Fruit fly (Drosophila melanogaster) whole organism, embryonic: ENCODE results near the gene CG42404.

Experiments
- Aef1 ChIP-seq: fragments of 200-800 bp; sonication (Bioruptor generic); IDR thresholded peaks from 3 replicates; pipeline ENCODE4 v1.3.6; 2022; ENCODE audit warnings: missing biosample characterization, missing genetic modification characterization
- Awh ChIP-seq: fragments of 200-800 bp; sonication (Bioruptor generic); IDR thresholded peaks from 2 replicates; pipeline ENCODE4, ENCODE4 v1.3.6; 2022; ENCODE audit warnings: missing biosample characterization, missing genetic modification characterization
- C15 ChIP-seq: fragments of 200-800 bp; sonication (Bioruptor generic); IDR thresholded peaks from 3 replicates; pipeline ENCODE4 v1.3.6; 2022; ENCODE audit warnings: missing biosample characterization, missing genetic modification characterization
- CG12071 ChIP-seq: fragments of 200-800 bp; sonication (Bioruptor generic); optimal IDR thresholded peaks from 3 replicates; lab custom pipeline; 2018; ENCODE audit warnings: missing biosample characterization, mild to moderate bottlenecking, missing genetic modification characterization
- CG12744 ChIP-seq: fragments of 200-800 bp; sonication (Bioruptor generic); optimal IDR thresholded peaks from 2 replicates; lab custom pipeline; 2016; ENCODE audit warnings: missing biosample characterization, missing genetic modification characterization
- CG12769 ChIP-seq: fragments of 200-800 bp; sonication (Bioruptor generic); optimal IDR thresholded peaks from 2 replicates; lab custom pipeline; 2019; ENCODE audit warnings: missing biosample characterization, mild to moderate bottlenecking, missing genetic modification characterization, moderate library complexity
- CG14710 ChIP-seq: fragments of 200-800 bp; sonication (Bioruptor generic); optimal IDR thresholded peaks from 3 replicates; lab custom pipeline; 2019; ENCODE audit warnings: missing biosample characterization, mild to moderate bottlenecking, missing genetic modification characterization, moderate library complexity
- CG15011 ChIP-seq: fragments of 200-800 bp; sonication (Bioruptor generic); optimal IDR thresholded peaks from 3 replicates; lab custom pipeline; 2018; ENCODE audit warnings: missing biosample characterization, mild to moderate bottlenecking, missing genetic modification characterization
- CG15696 ChIP-seq: fragments of 200-800 bp; sonication (Bioruptor generic); optimal IDR thresholded peaks from 2 replicates; lab custom pipeline; 2019; ENCODE audit warnings: missing biosample characterization, mild to moderate bottlenecking, missing genetic modification characterization, moderate library complexity
- CG17612 ChIP-seq: fragments of 200-800 bp; sonication (Bioruptor generic); IDR thresholded peaks from 2 replicates; pipeline ENCODE4 v1.3.6; 2022; ENCODE audit warnings: missing biosample characterization, missing genetic modification characterization
- CG18599 ChIP-seq: fragments of 200-800 bp; sonication (Bioruptor generic); optimal IDR thresholded peaks from 3 replicates; lab custom pipeline; 2017; ENCODE audit warnings: missing biosample characterization, missing genetic modification characterization, mild to moderate bottlenecking, moderate library complexity, missing genetic modification reagents
- CG2116 ChIP-seq: fragments of 200-800 bp; sonication (Bioruptor generic); optimal IDR thresholded peaks from 3 replicates; lab custom pipeline; 2018; ENCODE audit warnings: missing biosample characterization, mild to moderate bottlenecking, missing genetic modification characterization
- CG2678 ChIP-seq: fragments of 200-800 bp; sonication (Bioruptor generic); optimal IDR thresholded peaks from 3 replicates; lab custom pipeline; 2019; ENCODE audit warnings: missing biosample characterization, mild to moderate bottlenecking, missing genetic modification characterization, moderate library complexity
- CG32772 ChIP-seq: fragments of 200-800 bp; sonication (Bioruptor generic); IDR thresholded peaks from 2 replicates; pipeline ENCODE4 v1.3.6; 2022; ENCODE audit warnings: missing biosample characterization, missing genetic modification characterization
- CG42726 ChIP-seq: fragments of 200-800 bp; sonication (Bioruptor generic); IDR thresholded peaks from 2 replicates; pipeline ENCODE4 v1.3.6; 2022; ENCODE audit warnings: missing biosample characterization, missing genetic modification characterization; ENCODE audit not compliant: partially characterized antibody
- CG4730 ChIP-seq: fragments of 200-800 bp; sonication (Bioruptor generic); IDR thresholded peaks from 2 replicates; pipeline ENCODE4 v1.3.6; 2022; ENCODE audit warnings: missing biosample characterization, missing genetic modification characterization
- CG8290 ChIP-seq, 3 experiments: fragments of 200-800 bp; sonication (Bioruptor generic); optimal IDR thresholded peaks; 2 replicates each; lab custom pipeline; 2016 to 2019; ENCODE audit warnings: missing biosample characterization in 3 of 3, missing genetic modification characterization in 3 of 3, mild to moderate bottlenecking in 2 of 3, moderate library complexity in 1 of 3
- CG9609 ChIP-seq: fragments of 200-800 bp; sonication (Bioruptor generic); optimal IDR thresholded peaks from 3 replicates; lab custom pipeline; 2016; ENCODE audit warnings: missing biosample characterization, missing genetic modification characterization
- CG9817 ChIP-seq: fragments of 200-800 bp; sonication (Bioruptor generic); optimal IDR thresholded peaks from 2 replicates; lab custom pipeline; 2018; ENCODE audit warnings: missing biosample characterization, mild to moderate bottlenecking, missing genetic modification characterization, moderate library complexity
- CTCF ChIP-seq: fragments of 200-800 bp; sonication (Bioruptor generic); optimal IDR thresholded peaks from 2 replicates; lab custom pipeline; 2017; ENCODE audit warnings: missing biosample characterization, mild to moderate bottlenecking, missing genetic modification characterization, moderate library complexity
- Dbx ChIP-seq: fragments of 200-800 bp; sonication (Bioruptor generic); IDR thresholded peaks from 3 replicates; pipeline ENCODE4 v1.3.6; 2022; ENCODE audit warnings: missing biosample characterization, missing genetic modification characterization
- Dref ChIP-seq: fragments of 200-800 bp; sonication (Bioruptor generic); IDR thresholded peaks from 2 replicates; pipeline ENCODE4 v1.3.6; 2022; ENCODE audit warnings: missing biosample characterization, missing genetic modification characterization
- ERR ChIP-seq: fragments of 200-800 bp; sonication (Bioruptor generic); optimal IDR thresholded peaks from 2 replicates; lab custom pipeline; 2016; ENCODE audit warnings: missing biosample characterization, missing genetic modification characterization
- Jarid2 ChIP-seq: fragments of 200-800 bp; sonication (Bioruptor generic); optimal IDR thresholded peaks from 3 replicates; lab custom pipeline; 2017; ENCODE audit warnings: mild to moderate bottlenecking, missing biosample characterization, missing genetic modification reagents, missing genetic modification characterization
- Med ChIP-seq: fragments of 200-800 bp; sonication (Bioruptor generic); peaks from one replicate; lab custom pipeline; 2016; ENCODE audit warnings: missing biosample characterization, missing genetic modification characterization, mild to moderate bottlenecking, inconsistent platforms, moderate library complexity
- NC2β ChIP-seq: fragments of 200-800 bp; sonication (Bioruptor generic); optimal IDR thresholded peaks from 2 replicates; lab custom pipeline; 2016; ENCODE audit warnings: missing biosample characterization, missing genetic modification characterization
- Nf-YA ChIP-seq: fragments of 200-800 bp; sonication (Bioruptor generic); IDR thresholded peaks from 2 replicates; pipeline ENCODE4 v1.3.6; 2022; ENCODE audit warnings: missing biosample characterization, missing genetic modification characterization
- PHDP ChIP-seq: fragments of 200-800 bp; sonication (Bioruptor generic); optimal IDR thresholded peaks from 3 replicates; lab custom pipeline; 2018; ENCODE audit warnings: missing biosample characterization, mild to moderate bottlenecking, missing genetic modification characterization, moderate library complexity
- Sry-δ ChIP-seq: fragments of 200-800 bp; sonication (Bioruptor generic); optimal IDR thresholded peaks from 2 replicates; lab custom pipeline; 2016; ENCODE audit warnings: missing biosample characterization, missing genetic modification characterization
- bab2 ChIP-seq: fragments of 200-800 bp; sonication (Bioruptor generic); optimal IDR thresholded peaks from 2 replicates; lab custom pipeline; 2016; ENCODE audit warnings: missing biosample characterization, missing genetic modification characterization
- bbx ChIP-seq: fragments of 200-800 bp; sonication (Bioruptor generic); IDR thresholded peaks from 2 replicates; pipeline ENCODE4 v1.3.6; 2022; ENCODE audit warnings: missing biosample characterization, missing genetic modification characterization; ENCODE audit not compliant: partially characterized antibody
- chinmo ChIP-seq: fragments of 200-800 bp; sonication (Bioruptor generic); IDR thresholded peaks from 4 replicates; pipeline ENCODE4 v1.3.6; 2022; ENCODE audit warnings: missing biosample characterization, missing genetic modification characterization; ENCODE audit not compliant: partially characterized antibody
- eve ChIP-seq, 2 experiments: fragments of >200 bp; optimal IDR thresholded peaks; 2 replicates each; lab custom pipeline; 2017; ENCODE audit warnings: missing biosample characterization in 2 of 2, missing genetic modification characterization in 2 of 2
- fu2 ChIP-seq: fragments of 200-800 bp; sonication (Bioruptor generic); optimal IDR thresholded peaks from 2 replicates; lab custom pipeline; 2016; ENCODE audit warnings: missing biosample characterization, missing genetic modification characterization
- gfzf ChIP-seq: fragments of 200-800 bp; sonication (Bioruptor generic); optimal IDR thresholded peaks from 2 replicates; lab custom pipeline; 2016; ENCODE audit warnings: missing biosample characterization, mild to moderate bottlenecking, missing genetic modification characterization, moderate library complexity
- jumu ChIP-seq: fragments of 200-800 bp; sonication (Bioruptor generic); optimal IDR thresholded peaks from 3 replicates; lab custom pipeline; 2016; ENCODE audit warnings: missing biosample characterization, missing genetic modification characterization
- kah ChIP-seq: fragments of 200-800 bp; sonication (Bioruptor generic); optimal IDR thresholded peaks from 2 replicates; lab custom pipeline; 2018; ENCODE audit warnings: missing biosample characterization, mild to moderate bottlenecking, missing genetic modification characterization
- lola ChIP-seq, 3 experiments: fragments of >200 bp in 2 of 3; fragments of 200-800 bp in 1 of 3; sonication (Bioruptor generic) in 1 of 3; optimal IDR thresholded peaks; 2 replicates each; lab custom pipeline; 2017 to 2019; ENCODE audit warnings: missing biosample characterization in 3 of 3, missing genetic modification characterization in 3 of 3, mild to moderate bottlenecking in 1 of 3, moderate library complexity in 1 of 3
- luna ChIP-seq: fragments of 200-800 bp; sonication (Bioruptor generic); optimal IDR thresholded peaks from 2 replicates; lab custom pipeline; 2016; ENCODE audit warnings: missing biosample characterization, missing genetic modification characterization
- mam ChIP-seq: fragments of 200-800 bp; sonication (Bioruptor generic); optimal IDR thresholded peaks from 3 replicates; lab custom pipeline; 2016; ENCODE audit warnings: missing biosample characterization, missing genetic modification characterization
- nmo ChIP-seq: fragments of 200-800 bp; sonication (Bioruptor generic); optimal IDR thresholded peaks from 2 replicates; lab custom pipeline; 2018; ENCODE audit warnings: missing biosample characterization, mild to moderate bottlenecking, missing genetic modification characterization, moderate library complexity
- schlank ChIP-seq: fragments of 200-800 bp; sonication (Bioruptor generic); optimal IDR thresholded peaks from 2 replicates; lab custom pipeline; 2018; ENCODE audit warnings: missing biosample characterization, mild to moderate bottlenecking, missing genetic modification characterization
- sd ChIP-seq: fragments of 200-800 bp; sonication (Bioruptor generic); optimal IDR thresholded peaks from 3 replicates; lab custom pipeline; 2018; ENCODE audit warnings: missing biosample characterization, mild to moderate bottlenecking, missing genetic modification characterization, moderate library complexity
- sens-2 ChIP-seq: fragments of 200-800 bp; sonication (Bioruptor generic); IDR thresholded peaks from 2 replicates; pipeline ENCODE4 v1.3.6; 2022; ENCODE audit warnings: missing biosample characterization, missing genetic modification characterization
- twi ChIP-seq: fragments of 200-800 bp; optimal IDR thresholded peaks from 2 replicates; lab custom pipeline; 2019; ENCODE audit warnings: missing biosample characterization, mild to moderate bottlenecking, missing genetic modification characterization, moderate library complexity
- vnd ChIP-seq: fragments of 200-800 bp; sonication (Bioruptor generic); IDR thresholded peaks from 3 replicates; pipeline ENCODE4 v1.3.6; 2022; ENCODE audit warnings: missing biosample characterization, missing genetic modification characterization; ENCODE audit not compliant: partially characterized antibody

Gene CG42404

DNA sequence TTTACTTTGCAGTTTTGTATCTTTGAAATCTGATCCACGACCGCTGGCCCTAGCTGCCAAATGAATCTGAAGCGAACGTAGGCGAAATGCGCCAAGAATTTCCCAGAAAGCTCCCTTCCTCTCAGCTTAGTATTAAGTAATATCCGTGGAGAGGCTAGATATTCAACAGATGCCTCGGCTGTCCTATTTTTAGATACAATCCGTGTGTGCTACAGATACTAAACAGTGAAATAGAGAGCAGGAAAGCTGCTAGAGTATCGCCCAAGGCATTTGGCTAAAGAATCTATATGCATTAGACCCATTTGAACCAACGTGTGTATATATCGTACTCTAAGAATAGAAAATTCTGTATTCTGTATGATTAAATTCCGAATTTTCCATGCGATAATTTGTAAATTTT, 32.4 kb downstream of the CG42404 start (continued):
- TF ChIP-seq CG4730 (GFP tag; lab: Robert Waterston, UW) (no peak), bbx (GFP tag; lab: Robert Waterston, UW) (no peak), schlank (tag; lab: Kevin White, UChicago) (no peak), CG9817 (tag; lab: Kevin White, UChicago) (no peak), kah (GFP tag; lab: Kevin White, UChicago) (peak; percentile 69), Dref (no peak), Med (GFP tag; lab: Kevin White, UChicago) (peak; percentile 23), CG18599 (no peak), fu2 (GFP tag; lab: Kevin White, UChicago) (no peak), jumu (GFP tag; lab: Kevin White, UChicago) (no peak), CG42726 (GFP tag; lab: Robert Waterston, UW) (no peak), CG32772 (0 out of 2 replicates have a peak, but pooled peaks have one; percentile 17), CG15696 (tag; lab: Kevin White, UChicago) (no peak), CG12744 (no peak), luna (GFP tag; lab: Kevin White, UChicago) (no peak), Dbx (no peak), CG12769 (tag; lab: Kevin White, UChicago) (no peak), NC2β (no peak), chinmo (GFP tag; lab: Robert Waterston, UW) (no peak), sd (tag; lab: Kevin White, UChicago) (peak; percentile 57), Aef1 (GFP tag; lab: Robert Waterston, UW) (no peak), bab2 (GFP tag; lab: Kevin White, UChicago) (no peak), PHDP (tag; lab: Kevin White, UChicago) (no peak), Awh (GFP tag; lab: Robert Waterston, UW) (no peak), ERR (GFP tag; lab: Kevin White, UChicago) (no peak)

DNA sequence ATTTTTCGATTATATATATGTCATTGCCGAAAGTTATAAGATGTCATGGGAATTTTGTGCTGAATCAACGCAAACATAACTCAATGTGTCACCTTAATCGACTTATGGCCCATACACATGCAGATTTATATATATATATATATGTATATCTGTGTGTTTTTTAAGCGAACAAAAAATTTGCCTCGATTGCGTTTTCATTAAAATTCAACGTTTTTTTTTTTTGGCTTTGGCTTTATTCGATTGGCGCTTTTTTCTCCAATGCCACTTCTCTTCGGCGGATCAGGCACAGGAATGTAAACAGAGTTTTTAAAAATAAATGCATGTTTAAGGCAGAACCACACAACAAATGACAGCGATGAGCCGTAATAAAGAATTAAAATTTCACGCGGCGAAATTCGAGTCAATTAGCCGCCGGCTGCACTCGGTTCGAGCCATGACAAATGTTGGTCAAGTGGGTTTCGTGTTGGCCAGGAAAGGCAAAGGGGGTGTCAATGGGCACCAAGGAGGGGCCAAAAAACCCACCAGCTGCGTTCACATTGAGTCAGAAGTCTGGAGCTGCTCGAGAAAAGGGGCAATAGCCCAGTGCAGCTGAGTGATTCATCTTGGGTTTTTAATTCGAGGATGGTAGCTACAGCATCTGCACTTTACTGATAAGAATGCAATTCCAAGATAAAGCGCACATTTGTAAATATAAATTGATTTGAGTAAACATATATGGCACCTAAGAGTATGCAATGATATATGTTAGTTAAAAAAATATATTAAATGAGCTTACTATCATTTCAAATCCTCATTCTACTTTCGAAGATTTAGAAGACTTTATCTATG, 33.3 kb downstream of the CG42404 start:
- TF ChIP-seq Dbx (0 out of 3 replicates have a peak, but pooled peaks have one; percentile 22), C15 (0 out of 3 replicates have a peak, but pooled peaks have one; percentile 19), mam (no peak)

DNA sequence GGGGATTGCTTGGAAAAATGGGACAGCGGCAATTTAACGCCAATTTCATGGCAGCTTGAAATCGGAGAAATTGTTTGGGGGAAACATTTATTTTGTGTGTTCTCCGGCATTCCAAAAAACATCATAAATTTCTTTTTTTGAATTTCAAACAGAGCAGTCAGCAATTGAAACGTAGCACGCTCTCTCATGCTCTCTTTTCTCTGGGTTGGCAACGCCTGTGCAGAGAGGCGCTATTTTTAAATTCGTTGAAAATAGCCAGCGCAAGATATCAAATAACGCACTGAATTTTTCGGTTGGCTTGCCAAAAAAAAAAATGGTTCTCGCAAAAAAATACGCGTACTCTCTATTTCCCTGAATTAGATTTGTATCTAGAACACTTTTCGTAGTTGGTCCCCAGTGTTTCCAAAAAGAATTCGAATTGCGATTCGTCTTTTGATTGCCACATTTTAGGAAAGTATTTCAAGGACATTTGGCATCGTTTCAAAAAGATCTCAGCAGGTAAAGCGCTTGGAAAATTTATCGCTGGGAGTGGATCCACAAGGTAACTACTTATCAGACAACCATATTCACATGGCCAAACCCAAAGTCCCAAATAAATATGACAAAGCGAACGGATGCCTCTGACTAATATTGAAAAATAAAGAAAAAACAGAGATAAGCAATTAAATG, 36.3 kb downstream of the CG42404 start:
- no peak for TF ChIP-seq Nf-YA
- TF ChIP-seq CG2116 = peak; percentile 12
- no peak for TF ChIP-seq twi (tag; lab: Kevin White, UChicago)
- TF ChIP-seq CG8290 (GFP tag; optimal IDR thresholded peaks at IDR 0.05; lab: Kevin White, UChicago) = no peak
- peak in 1 of 2 experiments; percentile 29 for TF ChIP-seq CG8290 (tag; optimal IDR thresholded peaks at IDR 0.05; lab: Kevin White, UChicago)
- TF ChIP-seq sens-2 (GFP tag; lab: Robert Waterston, UW) = no peak
- TF ChIP-seq CG17612 (GFP tag; lab: Robert Waterston, UW) = no peak
- no peak for TF ChIP-seq lola (GFP tag; optimal IDR thresholded peaks at IDR 0.05; lab: Kevin White, UChicago)
- TF ChIP-seq CG9609 (GFP tag; lab: Kevin White, UChicago) = peak; percentile 32
- TF ChIP-seq Med (GFP tag; lab: Kevin White, UChicago) = peak; percentile 70
- TF ChIP-seq CG2678 (tag; lab: Kevin White, UChicago) = no peak
- TF ChIP-seq gfzf (GFP tag; lab: Kevin White, UChicago) = peak; percentile 53
- peak; percentile 21 for TF ChIP-seq nmo (GFP tag; lab: Kevin White, UChicago)
- TF ChIP-seq Jarid2 = no peak
- TF ChIP-seq CG14710 (tag; lab: Kevin White, UChicago) = peak; percentile 30
- peak; percentile 25 for TF ChIP-seq Sry-δ (GFP tag; lab: Kevin White, UChicago)
- peak in 1 of 2 experiments; percentile 64 for TF ChIP-seq eve (GFP tag; optimal IDR thresholded peaks at IDR 0.05; lab: Kevin White, UChicago)
- peak; percentile 42 for TF ChIP-seq CTCF (GFP tag; lab: Kevin White, UChicago)
- TF ChIP-seq CG15011 (GFP tag; lab: Kevin White, UChicago) = no peak
- no peak for TF ChIP-seq vnd (GFP tag; lab: Robert Waterston, UW)
- TF ChIP-seq CG12071 (GFP tag; lab: Kevin White, UChicago) = no peak
